Worm (Caenorhabditis elegans) whole organism, early embryonic: Measurements from ENCODE around the gene npl-4.1.

Experiments
- B0310.2 ChIP-seq: sonication (generic microtip); optimal IDR thresholded peaks from 2 replicates; lab custom pipeline; 2016; ENCODE audit warnings: mild to moderate bottlenecking, missing genetic modification characterization, missing compliant biosample characterization
- aly-1 ChIP-seq: sonication (generic microtip); optimal IDR thresholded peaks from 2 replicates; lab custom pipeline; 2016; ENCODE audit warnings: missing genetic modification characterization, missing compliant biosample characterization
- ama-1 ChIP-seq: fragments of 150-350 bp; optimal IDR thresholded peaks from 2 replicates; lab custom pipeline; 2014
- ceh-36 ChIP-seq: sonication (generic microtip); optimal IDR thresholded peaks from 2 replicates; lab custom pipeline; 2016; ENCODE audit warnings: missing genetic modification characterization, inconsistent platforms, missing compliant biosample characterization
- hmg-4 ChIP-seq: fragments of 200-800 bp; sonication (Bioruptor generic); optimal IDR thresholded peaks from 2 replicates; lab custom pipeline; 2018; ENCODE audit warnings: mild to moderate bottlenecking, missing genetic modification characterization, missing compliant biosample characterization
- pes-1 ChIP-seq: fragments of 200-800 bp; sonication (Bioruptor generic); IDR thresholded peaks from 2 replicates; pipeline ENCODE4 v1.3.6; 2022; ENCODE audit warnings: missing genetic modification reagents, missing genetic modification characterization, missing compliant biosample characterization
- scrt-1 ChIP-seq: fragments of 200-800 bp; sonication (Bioruptor generic); IDR thresholded peaks from 2 replicates; pipeline ENCODE4 v1.3.6; 2022; ENCODE audit warnings: missing genetic modification characterization, missing compliant biosample characterization
- sea-1 ChIP-seq: fragments of 200-800 bp; sonication (Bioruptor generic); conservative IDR thresholded peaks from 2 replicates; pipeline ENCODE4 v1.3.6; 2022; ENCODE audit warnings: missing genetic modification characterization, missing compliant biosample characterization
- tbx-11 ChIP-seq: fragments of 200-800 bp; sonication (Bioruptor generic); IDR thresholded peaks from 2 replicates; pipeline ENCODE4 v1.3.6; 2022; ENCODE audit warnings: missing genetic modification characterization, missing compliant biosample characterization
- tbx-37 ChIP-seq: fragments of 200-800 bp; sonication (Bioruptor generic); conservative IDR thresholded peaks from 2 replicates; pipeline ENCODE4 v1.3.6; 2022; ENCODE audit warnings: missing genetic modification reagents, missing genetic modification characterization, missing compliant biosample characterization
- tra-4 ChIP-seq: sonication (generic microtip); optimal IDR thresholded peaks from 2 replicates; lab custom pipeline; 2017; ENCODE audit warnings: missing genetic modification characterization, missing compliant biosample characterization

ce11 chrII:5596247-5596646 is 34.9 kb upstream of the npl-4.1 start, which contains the start of gene C17G10.1:
- TF ChIP-seq tbx-37 (no peak), tra-4 (tag; lab: Kevin White, UChicago) (no peak), B0310.2 (tag; lab: Kevin White, UChicago) (no peak), ceh-36 (no peak), aly-1 (tag; lab: Kevin White, UChicago) (no peak), hmg-4 (no peak), tbx-11 (GFP tag; lab: Robert Waterston, UW) (no peak), scrt-1 (GFP tag; lab: Robert Waterston, UW) (no peak), ama-1 (lab: Kevin White, UChicago) (no peak), pes-1 (GFP tag; lab: Robert Waterston, UW) (no peak), sea-1 (GFP tag; lab: Robert Waterston, UW) (no peak)
